Fruit fly (Drosophila melanogaster) whole organism, embryonic: ENCODE results near the gene Pcmt.

Source experiments
- BtbVII ChIP-seq: fragments of 200-800 bp; sonication (Bioruptor generic); optimal IDR thresholded peaks from 3 replicates; lab custom pipeline; 2017; ENCODE audit warnings: missing biosample characterization, mild to moderate bottlenecking, missing genetic modification characterization
- CG10147 ChIP-seq: fragments of 200-800 bp; sonication (Bioruptor generic); optimal IDR thresholded peaks from 2 replicates; lab custom pipeline; 2019; ENCODE audit warnings: missing biosample characterization, mild to moderate bottlenecking, missing genetic modification characterization, moderate library complexity
- CG1024 ChIP-seq: fragments of 200-800 bp; sonication (Bioruptor generic); IDR thresholded peaks from 2 replicates; pipeline ENCODE4 v1.3.6; 2022; ENCODE audit warnings: missing biosample characterization, missing genetic modification characterization
- CG11456 ChIP-seq: fragments of 200-800 bp; sonication (Bioruptor generic); IDR thresholded peaks from 3 replicates; pipeline ENCODE4 v1.3.6; 2022; ENCODE audit warnings: missing biosample characterization, missing genetic modification characterization
- CG12769 ChIP-seq: fragments of 200-800 bp; sonication (Bioruptor generic); optimal IDR thresholded peaks from 2 replicates; lab custom pipeline; 2019; ENCODE audit warnings: missing biosample characterization, mild to moderate bottlenecking, missing genetic modification characterization, moderate library complexity
- CG13424 ChIP-seq: fragments of 200-800 bp; sonication (Bioruptor generic); optimal IDR thresholded peaks from 2 replicates; lab custom pipeline; 2019; ENCODE audit warnings: missing biosample characterization, mild to moderate bottlenecking, missing genetic modification characterization, moderate library complexity
- CG16815 ChIP-seq: fragments of 200-800 bp; sonication (Bioruptor generic); optimal IDR thresholded peaks from 3 replicates; lab custom pipeline; 2017; ENCODE audit warnings: missing biosample characterization, mild to moderate bottlenecking, missing genetic modification characterization
- CG17361 ChIP-seq: fragments of 200-800 bp; sonication (Bioruptor generic); IDR thresholded peaks from 3 replicates; pipeline ENCODE4 v1.3.6; 2022; ENCODE audit warnings: missing biosample characterization, missing genetic modification characterization
- CG18476 ChIP-seq: fragments of 200-800 bp; sonication (Bioruptor generic); optimal IDR thresholded peaks from 2 replicates; lab custom pipeline; 2016; ENCODE audit warnings: missing biosample characterization, mild to moderate bottlenecking, missing genetic modification characterization
- CG2120 ChIP-seq: fragments of 200-800 bp; sonication (Bioruptor generic); optimal IDR thresholded peaks from 3 replicates; lab custom pipeline; 2016; ENCODE audit warnings: missing biosample characterization, missing genetic modification characterization
- CG2712 ChIP-seq: fragments of 200-800 bp; optimal IDR thresholded peaks from 3 replicates; lab custom pipeline; 2019; ENCODE audit warnings: missing biosample characterization, mild to moderate bottlenecking, missing genetic modification characterization, moderate library complexity
- CG31365 ChIP-seq: fragments of 200-800 bp; sonication (Bioruptor generic); optimal IDR thresholded peaks from 2 replicates; lab custom pipeline; 2018; ENCODE audit warnings: missing biosample characterization, mild to moderate bottlenecking, missing genetic modification characterization
- CG31441 ChIP-seq: fragments of 200-800 bp; sonication (Bioruptor generic); IDR thresholded peaks from 2 replicates; pipeline ENCODE4 v1.3.6; 2022; ENCODE audit warnings: missing biosample characterization, missing genetic modification characterization
- CG4282 ChIP-seq: fragments of 200-800 bp; sonication (Bioruptor generic); optimal IDR thresholded peaks from 2 replicates; lab custom pipeline; 2016; ENCODE audit warnings: missing biosample characterization, missing genetic modification characterization
- CG43689 ChIP-seq: fragments of 200-800 bp; sonication (Bioruptor generic); IDR thresholded peaks from 2 replicates; pipeline ENCODE4 v1.3.6; 2022; ENCODE audit warnings: missing biosample characterization, missing genetic modification characterization
- CG6654 ChIP-seq: fragments of 200-800 bp; sonication (Bioruptor generic); optimal IDR thresholded peaks from 2 replicates; lab custom pipeline; 2017; ENCODE audit warnings: missing biosample characterization, mild to moderate bottlenecking, missing genetic modification characterization
- CG6854 ChIP-seq: fragments of 200-800 bp; sonication (Bioruptor generic); optimal IDR thresholded peaks from 3 replicates; lab custom pipeline; 2017; ENCODE audit warnings: missing biosample characterization, mild to moderate bottlenecking, missing genetic modification characterization
- CG7271 ChIP-seq: fragments of 200-800 bp; sonication (Bioruptor generic); optimal IDR thresholded peaks from 2 replicates; lab custom pipeline; 2018; ENCODE audit warnings: missing biosample characterization, mild to moderate bottlenecking, missing genetic modification characterization, moderate library complexity
- CG7372 ChIP-seq: fragments of 200-800 bp; sonication (Bioruptor generic); IDR thresholded peaks from 2 replicates; pipeline ENCODE4 v1.3.6; 2022; ENCODE audit warnings: missing biosample characterization, missing genetic modification characterization
- CG7556 ChIP-seq: fragments of 200-800 bp; sonication (Bioruptor generic); optimal IDR thresholded peaks from 2 replicates; lab custom pipeline; 2017; ENCODE audit warnings: missing biosample characterization, mild to moderate bottlenecking, missing genetic modification characterization
- CG9797 ChIP-seq: fragments of 200-800 bp; sonication (Bioruptor generic); optimal IDR thresholded peaks from 3 replicates; lab custom pipeline; 2018; ENCODE audit warnings: missing biosample characterization, mild to moderate bottlenecking, missing genetic modification characterization
- CkIIα-i1 ChIP-seq: fragments of 200-800 bp; sonication (Bioruptor generic); IDR thresholded peaks from 2 replicates; pipeline ENCODE4 v1.3.6; 2022; ENCODE audit warnings: missing biosample characterization, missing genetic modification characterization
- Gug ChIP-seq: fragments of 200-800 bp; sonication (Bioruptor generic); IDR thresholded peaks from 4 replicates; pipeline ENCODE4 v1.3.6; 2022; ENCODE audit warnings: missing biosample characterization, missing genetic modification characterization
- H15 ChIP-seq: fragments of 200-800 bp; sonication (Bioruptor generic); IDR thresholded peaks from 3 replicates; pipeline ENCODE4 v1.3.6; 2022; ENCODE audit warnings: missing biosample characterization, missing genetic modification characterization
- Hr51 ChIP-seq, 2 experiments: fragments of 200-800 bp; sonication (Bioruptor generic); optimal IDR thresholded peaks; 2 replicates in 1 of 2; 3 replicates in 1 of 2; lab custom pipeline; 2016 to 2018; ENCODE audit warnings: missing biosample characterization in 2 of 2, missing genetic modification characterization in 2 of 2, mild to moderate bottlenecking in 1 of 2, moderate library complexity in 1 of 2
- NK7.1 ChIP-seq: fragments of 200-800 bp; sonication (Bioruptor generic); optimal IDR thresholded peaks from 3 replicates; lab custom pipeline; 2016; ENCODE audit warnings: missing biosample characterization, missing genetic modification characterization
- NfI ChIP-seq: fragments of 200-800 bp; sonication (Bioruptor generic); optimal IDR thresholded peaks from 3 replicates; lab custom pipeline; 2018; ENCODE audit warnings: missing biosample characterization, mild to moderate bottlenecking, missing genetic modification characterization, moderate library complexity
- Oli ChIP-seq: fragments of 200-800 bp; sonication (Bioruptor generic); optimal IDR thresholded peaks from 2 replicates; lab custom pipeline; 2018; ENCODE audit warnings: missing biosample characterization, mild to moderate bottlenecking, missing genetic modification characterization, moderate library complexity
- Opbp ChIP-seq: fragments of 200-800 bp; sonication (Bioruptor generic); IDR thresholded peaks from 3 replicates; pipeline ENCODE4 v1.3.6; 2022; ENCODE audit warnings: missing biosample characterization, missing genetic modification characterization; ENCODE audit not compliant: partially characterized antibody
- Trl ChIP-seq, 3 experiments: fragments of >200 bp in 2 of 3; fragments of 200-800 bp in 1 of 3; sonication (Bioruptor generic) in 1 of 3; optimal IDR thresholded peaks; 2 replicates in 1 of 3; 3 replicates in 2 of 3; lab custom pipeline; 2016 to 2017; ENCODE audit warnings: missing biosample characterization in 1 of 3, missing genetic modification characterization in 1 of 3
- Xrp1 ChIP-seq: fragments of 200-800 bp; sonication (Bioruptor generic); IDR thresholded peaks from 2 replicates; pipeline ENCODE4 v1.3.6; 2022; ENCODE audit warnings: missing biosample characterization, missing genetic modification characterization
- YL-1 ChIP-seq: fragments of 200-800 bp; sonication (Bioruptor generic); optimal IDR thresholded peaks from 3 replicates; lab custom pipeline; 2017; ENCODE audit warnings: missing biosample characterization, mild to moderate bottlenecking, missing genetic modification characterization
- amos ChIP-seq: fragments of 200-800 bp; sonication (Bioruptor generic); IDR thresholded peaks from 2 replicates; pipeline ENCODE4 v1.3.6; 2022; ENCODE audit warnings: missing biosample characterization, missing genetic modification characterization; ENCODE audit not compliant: partially characterized antibody
- az2 ChIP-seq: fragments of 200-800 bp; sonication (Bioruptor generic); optimal IDR thresholded peaks from 3 replicates; lab custom pipeline; 2016; ENCODE audit warnings: missing biosample characterization, missing genetic modification characterization
- bigmax ChIP-seq: fragments of 200-800 bp; sonication (Bioruptor generic); optimal IDR thresholded peaks from 2 replicates; lab custom pipeline; 2018; ENCODE audit warnings: missing biosample characterization, mild to moderate bottlenecking, missing genetic modification characterization
- crol ChIP-seq: fragments of 200-800 bp; sonication (Bioruptor generic); IDR thresholded peaks from 2 replicates; pipeline ENCODE4 v1.3.6; 2022; ENCODE audit warnings: missing biosample characterization, missing genetic modification characterization
- disco-r ChIP-seq: fragments of 200-800 bp; sonication (Bioruptor generic); optimal IDR thresholded peaks from 2 replicates; lab custom pipeline; 2016; ENCODE audit warnings: missing biosample characterization, missing genetic modification characterization
- gce ChIP-seq: fragments of 200-800 bp; sonication (Bioruptor generic); IDR thresholded peaks from 3 replicates; pipeline ENCODE4 v1.3.6; 2022; ENCODE audit warnings: missing biosample characterization, missing genetic modification characterization
- ind ChIP-seq: fragments of 200-800 bp; sonication (Bioruptor generic); optimal IDR thresholded peaks from 3 replicates; lab custom pipeline; 2016; ENCODE audit warnings: missing biosample characterization, missing genetic modification characterization
- knrl ChIP-seq: fragments of 200-800 bp; sonication (Bioruptor generic); IDR thresholded peaks from 3 replicates; pipeline ENCODE4 v1.3.6; 2022; ENCODE audit warnings: missing biosample characterization, missing genetic modification characterization; ENCODE audit not compliant: partially characterized antibody
- mam ChIP-seq: fragments of 200-800 bp; sonication (Bioruptor generic); optimal IDR thresholded peaks from 3 replicates; lab custom pipeline; 2016; ENCODE audit warnings: missing biosample characterization, missing genetic modification characterization
- pnt ChIP-seq: fragments of 200-800 bp; sonication (Bioruptor generic); optimal IDR thresholded peaks from 3 replicates; lab custom pipeline; 2016; ENCODE audit warnings: missing biosample characterization, missing genetic modification characterization
- sisA ChIP-seq: fragments of 200-800 bp; sonication (Bioruptor generic); IDR thresholded peaks from 2 replicates; pipeline ENCODE4 v1.3.6; 2022; ENCODE audit warnings: missing biosample characterization, missing genetic modification characterization
- slbo ChIP-seq: fragments of 200-800 bp; sonication (Bioruptor generic); IDR thresholded peaks from 2 replicates; pipeline ENCODE4 v1.3.6; 2022; ENCODE audit warnings: missing biosample characterization, missing genetic modification characterization
- slp2 ChIP-seq: fragments of 200-800 bp; sonication (Bioruptor generic); optimal IDR thresholded peaks from 2 replicates; lab custom pipeline; 2016; ENCODE audit warnings: missing biosample characterization, missing genetic modification characterization
- tin ChIP-seq: fragments of 200-800 bp; sonication (Bioruptor generic); optimal IDR thresholded peaks from 3 replicates; lab custom pipeline; 2016; ENCODE audit warnings: missing biosample characterization, missing genetic modification characterization
- twi ChIP-seq: fragments of 200-800 bp; optimal IDR thresholded peaks from 2 replicates; lab custom pipeline; 2019; ENCODE audit warnings: missing biosample characterization, mild to moderate bottlenecking, missing genetic modification characterization, moderate library complexity
- unpg ChIP-seq: fragments of 200-800 bp; sonication (Bioruptor generic); optimal IDR thresholded peaks from 3 replicates; lab custom pipeline; 2018; ENCODE audit warnings: missing biosample characterization, mild to moderate bottlenecking, missing genetic modification characterization, moderate library complexity
- zen2 ChIP-seq: fragments of 200-800 bp; sonication (Bioruptor generic); IDR thresholded peaks from 3 replicates; pipeline ENCODE4 v1.3.6; 2022; ENCODE audit warnings: missing biosample characterization, missing genetic modification characterization; ENCODE audit not compliant: partially characterized antibody

The Pcmt gene

dm6 chr3R:5599521-5600360, 45.6 kb upstream of the Pcmt start:
- TF ChIP-seq CG9797 (GFP tag; lab: Kevin White, UChicago) (peak; percentile 62), sisA (no peak), NfI (GFP tag; lab: Kevin White, UChicago) (no peak), CG7372 (GFP tag; lab: Robert Waterston, UW) (no peak), tin (no peak), Gug (GFP tag; lab: Robert Waterston, UW) (no peak), CG16815 (GFP tag; lab: Kevin White, UChicago) (no peak), amos (GFP tag; lab: Robert Waterston, UW) (no peak), BtbVII (GFP tag; lab: Kevin White, UChicago) (no peak), CG6654 (GFP tag; lab: Kevin White, UChicago) (peak; percentile 53), unpg (GFP tag; lab: Kevin White, UChicago) (no peak), ind (GFP tag; lab: Kevin White, UChicago) (no peak), slp2 (GFP tag; lab: Kevin White, UChicago) (no peak), CG6854 (GFP tag; lab: Kevin White, UChicago) (no peak), disco-r (GFP tag; lab: Kevin White, UChicago) (no peak), CG7271 (tag; lab: Kevin White, UChicago) (no peak), CG7556 (no peak), pnt (GFP tag; lab: Kevin White, UChicago) (no peak), CG43689 (GFP tag; lab: Robert Waterston, UW) (no peak), CG31365 (tag; lab: Kevin White, UChicago) (no peak), NK7.1 (no peak), Xrp1 (GFP tag; lab: Robert Waterston, UW) (no peak), CG10147 (GFP tag; lab: Kevin White, UChicago) (no peak), az2 (no peak), CG17361 (GFP tag; lab: Robert Waterston, UW) (no peak), slbo (GFP tag; lab: Robert Waterston, UW) (no peak), CG11456 (GFP tag; lab: Robert Waterston, UW) (no peak), bigmax (GFP tag; lab: Kevin White, UChicago) (peak; percentile 97), twi (tag; lab: Kevin White, UChicago) (peak; percentile 8), crol (no peak), CG2712 (tag; lab: Kevin White, UChicago) (peak; percentile 27), CG12769 (tag; lab: Kevin White, UChicago) (peak; percentile 24), H15 (GFP tag; lab: Robert Waterston, UW) (no peak), CG4282 (GFP tag; lab: Kevin White, UChicago) (peak; percentile 43), knrl (no peak), CG13424 (tag; lab: Kevin White, UChicago) (no peak), Oli (tag; lab: Kevin White, UChicago) (no peak), Trl (optimal IDR thresholded peaks at IDR 0.05; lab: Kevin White, UChicago) (peak in 1 of 2 experiments; percentile 33), Trl (GFP tag; optimal IDR thresholded peaks at IDR 0.05; lab: Kevin White, UChicago) (no peak), Hr51 (GFP tag; optimal IDR thresholded peaks at IDR 0.05; lab: Kevin White, UChicago) (no peak), YL-1 (GFP tag; lab: Kevin White, UChicago) (peak; percentile 75), CG2120 (GFP tag; lab: Kevin White, UChicago) (no peak), CG1024 (GFP tag; lab: Robert Waterston, UW) (no peak), CG31441 (no peak), gce (GFP tag; lab: Robert Waterston, UW) (no peak), Opbp (no peak), zen2 (GFP tag; lab: Robert Waterston, UW) (no peak), CG18476 (GFP tag; lab: Kevin White, UChicago) (no peak), mam (GFP tag; lab: Kevin White, UChicago) (no peak), CkIIα-i1 (GFP tag; lab: Robert Waterston, UW) (no peak)
